Worm (Caenorhabditis elegans): Measurements from ENCODE around the gene abf-3.
"Not testable (repeated sequence)": the region's sequence is repeated elsewhere in the genome, so short reads cannot be mapped to it uniquely, and the experiment has no call there.

abf-3 gene

ce11 chrV:15807420-15807819 is 10.2 kb downstream of the abf-3 start, which contains the start of gene srsx-38:
TSS of gene srsx-38 (minus strand) at chrV:15807520.
- TF ChIP-seq B0261.1 (tag; optimal IDR thresholded peaks at IDR 0.05); hmg-1.2 (GFP tag; IDR thresholded peaks at IDR 0.05); F33H1.4 (GFP tag; IDR thresholded peaks at IDR 0.05): not testable (repeated sequence)

ce11 chrV:15803748-15804147 is 13.9 kb downstream of the abf-3 start, which contains the start of gene T26E4.18:
TSS of gene T26E4.18 (minus strand) at chrV:15803848.
- not testable (repeated sequence) for TF ChIP-seq akir-1 (GFP tag; optimal IDR thresholded peaks at IDR 0.05); lag-1 (GFP tag; IDR thresholded peaks at IDR 0.05); hmg-20 (GFP tag; IDR thresholded peaks at IDR 0.05)

ce11 chrV:15803079-15803478 is 14.6 kb downstream of the abf-3 start, which contains the start of gene srd-27:
TSS of gene srd-27 (plus strand) at chrV:15803379.
- not testable (repeated sequence) for TF ChIP-seq Y95B8A.8 (GFP tag; IDR thresholded peaks at IDR 0.05); T26A5.8 (tag; optimal IDR thresholded peaks at IDR 0.05); ceh-91 (GFP tag; IDR thresholded peaks at IDR 0.05)

- TF ChIP-seq F52B5.7 (tag; optimal IDR thresholded peaks at IDR 0.05); akir-1 (GFP tag; optimal IDR thresholded peaks at IDR 0.05); Y53F4B.3 (GFP tag; IDR thresholded peaks at IDR 0.05): not testable (repeated sequence)
Measured at ce11 chrV:15802623-15803022, 15.0 kb downstream of the abf-3 start, which contains the start of gene T26E4.9. TSS of gene T26E4.9 (minus strand) at chrV:15802723.

- TF ChIP-seq attf-3 (GFP tag; conservative IDR thresholded peaks at IDR 0.05), result no peak
Measured at ce11 chrV:15798108-15798507, 19.5 kb downstream of the abf-3 start, which contains the start of gene T26E4.10. TSS of gene T26E4.10 (minus strand) at chrV:15798208.

ce11 chrV:15796087-15796486 is 21.6 kb downstream of the abf-3 start, which contains the start of gene nhr-223:
TSS of gene nhr-223 (plus strand) at chrV:15796387.
- TF ChIP-seq xnd-1 (tag; optimal IDR thresholded peaks at IDR 0.05) (no peak), nfya-2 (GFP tag; IDR thresholded peaks at IDR 0.05) (no peak), Y53G8AR.9 (GFP tag; conservative IDR thresholded peaks at IDR 0.05) (no peak), nhr-27 (tag; optimal IDR thresholded peaks at IDR 0.05) (no peak), snpc-1.1 (tag; optimal IDR thresholded peaks at IDR 0.05; ENCODE audit: insufficient read depth) (no peak), hrde-1 (tag; optimal IDR thresholded peaks at IDR 0.05; ENCODE audit: borderline replicate concordance) (no peak), F52B5.7 (tag; optimal IDR thresholded peaks at IDR 0.05) (no peak), dpl-1 (GFP tag; optimal IDR thresholded peaks at IDR 0.05) (no peak), rec-8 (tag; optimal IDR thresholded peaks at IDR 0.05) (no peak)

- TF ChIP-seq snpc-4 (GFP tag; optimal IDR thresholded peaks at IDR 0.05), result no peak
- TF ChIP-seq snpc-4 (tag; optimal IDR thresholded peaks at IDR 0.05), result no peak
- TF ChIP-seq ztf-6 (GFP tag; IDR thresholded peaks at IDR 0.05), result no peak
- TF ChIP-seq lsy-27 (tag; optimal IDR thresholded peaks at IDR 0.05; ENCODE audit: borderline replicate concordance, insufficient read depth), result no peak
- TF ChIP-seq sdz-38 (tag; optimal IDR thresholded peaks at IDR 0.05), result no peak
- no peak for TF ChIP-seq F52B5.7 (tag; optimal IDR thresholded peaks at IDR 0.05)
- TF ChIP-seq ets-4 (GFP tag; optimal IDR thresholded peaks at IDR 0.05), result no peak
- no peak for TF ChIP-seq F22D6.2 (tag; optimal IDR thresholded peaks at IDR 0.05)
- no peak for TF ChIP-seq B0019.2 (GFP tag; conservative IDR thresholded peaks at IDR 0.05)
- no peak for TF ChIP-seq attf-3 (GFP tag; conservative IDR thresholded peaks at IDR 0.05)
- TF ChIP-seq ztf-22 (GFP tag; optimal IDR thresholded peaks at IDR 0.05), result no peak
- TF ChIP-seq die-1 (tag; optimal IDR thresholded peaks at IDR 0.05), result no peak
- no peak for TF ChIP-seq ztf-25 (GFP tag; IDR thresholded peaks at IDR 0.05)
Measured at ce11 chrV:15793270-15793669, 24.4 kb downstream of the abf-3 start, which contains the start of gene T26E4.7. TSS of gene T26E4.7 (plus strand) at chrV:15793570.

Data from whole organism, young adult.